Fruit fly (Drosophila melanogaster) whole organism, embryonic: ENCODE data around the gene CG9467.

ENCODE experiments used
- ATbp ChIP-seq: fragments of 200-800 bp; sonication (Bioruptor generic); optimal IDR thresholded peaks from 2 replicates; lab custom pipeline; 2017; ENCODE audit warnings: missing biosample characterization, mild to moderate bottlenecking, missing genetic modification characterization, missing genetic modification reagents
- Antp ChIP-seq: fragments of 200-800 bp; sonication (Bioruptor generic); optimal IDR thresholded peaks from 3 replicates; lab custom pipeline; 2016; ENCODE audit warnings: missing biosample characterization, missing genetic modification characterization
- BEAF-32 ChIP-seq: fragments of 200-800 bp; sonication (Bioruptor generic); optimal IDR thresholded peaks from 3 replicates; lab custom pipeline; 2017; ENCODE audit warnings: missing biosample characterization, missing genetic modification characterization, mild to moderate bottlenecking, moderate library complexity, missing genetic modification reagents
- C15 ChIP-seq: fragments of 200-800 bp; sonication (Bioruptor generic); IDR thresholded peaks from 3 replicates; pipeline ENCODE4 v1.3.6; 2022; ENCODE audit warnings: missing biosample characterization, missing genetic modification characterization
- CG10267 ChIP-seq: fragments of 200-800 bp; sonication (Bioruptor generic); optimal IDR thresholded peaks from 2 replicates; lab custom pipeline; 2018; ENCODE audit warnings: missing biosample characterization, mild to moderate bottlenecking, missing genetic modification characterization, moderate library complexity
- CG13894 ChIP-seq: fragments of 200-800 bp; sonication (Bioruptor generic); optimal IDR thresholded peaks from 3 replicates; lab custom pipeline; 2018; ENCODE audit warnings: missing biosample characterization, mild to moderate bottlenecking, missing genetic modification characterization, moderate library complexity
- CG14860 ChIP-seq: fragments of 200-800 bp; sonication (Bioruptor generic); IDR thresholded peaks from 3 replicates; pipeline ENCODE4 v1.3.6; 2022; ENCODE audit warnings: missing biosample characterization, missing genetic modification characterization; ENCODE audit not compliant: partially characterized antibody
- CG1529 ChIP-seq: fragments of 200-800 bp; sonication (Bioruptor generic); optimal IDR thresholded peaks from 3 replicates; lab custom pipeline; 2018; ENCODE audit warnings: missing biosample characterization, missing genetic modification characterization
- CG15514 ChIP-seq: fragments of 200-800 bp; sonication (Bioruptor generic); optimal IDR thresholded peaks from 3 replicates; lab custom pipeline; 2017; ENCODE audit warnings: missing biosample characterization, missing genetic modification characterization, mild to moderate bottlenecking, moderate library complexity, missing genetic modification reagents
- CG18599 ChIP-seq: fragments of 200-800 bp; sonication (Bioruptor generic); optimal IDR thresholded peaks from 3 replicates; lab custom pipeline; 2017; ENCODE audit warnings: missing biosample characterization, missing genetic modification characterization, mild to moderate bottlenecking, moderate library complexity, missing genetic modification reagents
- CG31365 ChIP-seq: fragments of 200-800 bp; sonication (Bioruptor generic); optimal IDR thresholded peaks from 2 replicates; lab custom pipeline; 2018; ENCODE audit warnings: missing biosample characterization, mild to moderate bottlenecking, missing genetic modification characterization
- CG32767 ChIP-seq: fragments of 200-800 bp; sonication (Bioruptor generic); IDR thresholded peaks from 2 replicates; pipeline ENCODE4 v1.3.6; 2022; ENCODE audit warnings: missing biosample characterization, missing genetic modification characterization
- CG33213 ChIP-seq: fragments of 200-800 bp; sonication (Bioruptor generic); optimal IDR thresholded peaks from 3 replicates; lab custom pipeline; 2016; ENCODE audit warnings: missing biosample characterization, missing genetic modification characterization
- CG3995 ChIP-seq: fragments of 200-800 bp; sonication (Bioruptor generic); optimal IDR thresholded peaks from 3 replicates; lab custom pipeline; 2016; ENCODE audit warnings: missing biosample characterization, missing genetic modification characterization
- CG4730 ChIP-seq: fragments of 200-800 bp; sonication (Bioruptor generic); IDR thresholded peaks from 2 replicates; pipeline ENCODE4 v1.3.6; 2022; ENCODE audit warnings: missing biosample characterization, missing genetic modification characterization
- CG6791 ChIP-seq: fragments of 200-800 bp; sonication (Bioruptor generic); IDR thresholded peaks from 3 replicates; pipeline ENCODE4 v1.3.6; 2022; ENCODE audit warnings: missing biosample characterization, missing genetic modification characterization; ENCODE audit not compliant: partially characterized antibody
- CG9215 ChIP-seq: fragments of 200-800 bp; sonication (Bioruptor generic); IDR thresholded peaks from 2 replicates; pipeline ENCODE4 v1.3.6; 2022; ENCODE audit warnings: missing biosample characterization, missing genetic modification characterization
- Dfd ChIP-seq, 2 experiments: fragments of >200 bp; optimal IDR thresholded peaks; 2 replicates each; lab custom pipeline; 2017; ENCODE audit warnings: missing biosample characterization in 2 of 2, missing genetic modification characterization in 2 of 2
- Doc2 ChIP-seq: fragments of 200-800 bp; sonication (Bioruptor generic); IDR thresholded peaks from 2 replicates; pipeline ENCODE4 v1.3.6; 2022; ENCODE audit warnings: missing biosample characterization, missing genetic modification characterization
- Doc3 ChIP-seq: fragments of 200-800 bp; sonication (Bioruptor generic); IDR thresholded peaks from 3 replicates; pipeline ENCODE4 v1.3.6; 2022; ENCODE audit warnings: missing biosample characterization, missing genetic modification characterization; ENCODE audit not compliant: partially characterized antibody
- Dp ChIP-seq: fragments of 200-800 bp; sonication (Bioruptor generic); optimal IDR thresholded peaks from 2 replicates; lab custom pipeline; 2018; ENCODE audit warnings: missing biosample characterization, mild to moderate bottlenecking, missing genetic modification characterization, moderate library complexity
- Dref ChIP-seq: fragments of 200-800 bp; sonication (Bioruptor generic); IDR thresholded peaks from 2 replicates; pipeline ENCODE4 v1.3.6; 2022; ENCODE audit warnings: missing biosample characterization, missing genetic modification characterization
- E2f2 ChIP-seq: fragments of 200-800 bp; sonication (Bioruptor generic); IDR thresholded peaks from 2 replicates; pipeline ENCODE4 v1.3.6; 2022; ENCODE audit warnings: missing biosample characterization, missing genetic modification characterization
- HLHmδ ChIP-seq: fragments of 200-800 bp; sonication (Bioruptor generic); optimal IDR thresholded peaks from 2 replicates; lab custom pipeline; 2018; ENCODE audit warnings: missing biosample characterization, mild to moderate bottlenecking, missing genetic modification characterization, moderate library complexity
- HmgZ ChIP-seq: fragments of 200-800 bp; sonication (Bioruptor generic); optimal IDR thresholded peaks from 2 replicates; lab custom pipeline; 2018; ENCODE audit warnings: missing biosample characterization, mild to moderate bottlenecking, missing genetic modification characterization
- Jarid2 ChIP-seq: fragments of 200-800 bp; sonication (Bioruptor generic); optimal IDR thresholded peaks from 3 replicates; lab custom pipeline; 2017; ENCODE audit warnings: mild to moderate bottlenecking, missing biosample characterization, missing genetic modification reagents, missing genetic modification characterization
- MBD-R2 ChIP-seq: fragments of 200-800 bp; sonication (Bioruptor generic); IDR thresholded peaks from 2 replicates; pipeline ENCODE4 v1.3.6; 2022; ENCODE audit warnings: missing biosample characterization, missing genetic modification characterization
- Med ChIP-seq: fragments of 200-800 bp; sonication (Bioruptor generic); peaks from one replicate; lab custom pipeline; 2016; ENCODE audit warnings: missing biosample characterization, missing genetic modification characterization, mild to moderate bottlenecking, inconsistent platforms, moderate library complexity
- Mes4 ChIP-seq: fragments of 200-800 bp; sonication (Bioruptor generic); optimal IDR thresholded peaks from 2 replicates; lab custom pipeline; 2016; ENCODE audit warnings: missing biosample characterization, missing genetic modification characterization
- Ravus ChIP-seq: fragments of 200-800 bp; sonication (Bioruptor generic); IDR thresholded peaks from 2 replicates; pipeline ENCODE4 v1.3.6; 2022; ENCODE audit warnings: missing biosample characterization, missing genetic modification characterization
- Scr ChIP-seq: fragments of 200-800 bp; sonication (Bioruptor generic); IDR thresholded peaks from 2 replicates; pipeline ENCODE4 v1.3.6; 2022; ENCODE audit warnings: missing biosample characterization, missing genetic modification characterization; ENCODE audit not compliant: partially characterized antibody
- Trl ChIP-seq, 3 experiments: fragments of >200 bp in 2 of 3; fragments of 200-800 bp in 1 of 3; sonication (Bioruptor generic) in 1 of 3; optimal IDR thresholded peaks; 2 replicates in 1 of 3; 3 replicates in 2 of 3; lab custom pipeline; 2016 to 2017; ENCODE audit warnings: missing biosample characterization in 1 of 3, missing genetic modification characterization in 1 of 3
- az2 ChIP-seq: fragments of 200-800 bp; sonication (Bioruptor generic); optimal IDR thresholded peaks from 3 replicates; lab custom pipeline; 2016; ENCODE audit warnings: missing biosample characterization, missing genetic modification characterization
- bab2 ChIP-seq: fragments of 200-800 bp; sonication (Bioruptor generic); optimal IDR thresholded peaks from 2 replicates; lab custom pipeline; 2016; ENCODE audit warnings: missing biosample characterization, missing genetic modification characterization
- bbx ChIP-seq: fragments of 200-800 bp; sonication (Bioruptor generic); IDR thresholded peaks from 2 replicates; pipeline ENCODE4 v1.3.6; 2022; ENCODE audit warnings: missing biosample characterization, missing genetic modification characterization; ENCODE audit not compliant: partially characterized antibody
- chn ChIP-seq: fragments of 200-800 bp; sonication (Bioruptor generic); optimal IDR thresholded peaks from 2 replicates; lab custom pipeline; 2016; ENCODE audit warnings: missing biosample characterization, missing genetic modification characterization
- croc ChIP-seq: fragments of 200-800 bp; sonication (Bioruptor generic); conservative IDR thresholded peaks from 3 replicates; pipeline ENCODE4 v1.3.6; 2022; ENCODE audit warnings: missing biosample characterization, missing genetic modification characterization
- dan ChIP-seq: fragments of 200-800 bp; sonication (Bioruptor generic); IDR thresholded peaks from 2 replicates; pipeline ENCODE4 v1.3.6; 2022; ENCODE audit warnings: missing biosample characterization, missing genetic modification characterization
- dm ChIP-seq: fragments of 200-800 bp; sonication (Bioruptor generic); optimal IDR thresholded peaks from 3 replicates; lab custom pipeline; 2016; ENCODE audit warnings: missing biosample characterization, missing genetic modification characterization
- emc ChIP-seq: fragments of 200-800 bp; sonication (Bioruptor generic); optimal IDR thresholded peaks from 2 replicates; lab custom pipeline; 2016; ENCODE audit warnings: missing biosample characterization, missing genetic modification characterization
- her ChIP-seq: fragments of 200-800 bp; sonication (Bioruptor generic); optimal IDR thresholded peaks from 2 replicates; lab custom pipeline; 2016; ENCODE audit warnings: missing biosample characterization, missing genetic modification characterization
- jumu ChIP-seq: fragments of 200-800 bp; sonication (Bioruptor generic); optimal IDR thresholded peaks from 3 replicates; lab custom pipeline; 2016; ENCODE audit warnings: missing biosample characterization, missing genetic modification characterization
- lilli ChIP-seq: fragments of 200-800 bp; sonication (Bioruptor generic); optimal IDR thresholded peaks from 3 replicates; lab custom pipeline; 2016; ENCODE audit warnings: missing biosample characterization, missing genetic modification characterization
- psq ChIP-seq: fragments of 200-800 bp; sonication (Bioruptor generic); optimal IDR thresholded peaks from 2 replicates; lab custom pipeline; 2017; ENCODE audit warnings: missing biosample characterization, missing genetic modification characterization
- pum ChIP-seq: fragments of 200-800 bp; sonication (Bioruptor generic); optimal IDR thresholded peaks from 2 replicates; lab custom pipeline; 2016; ENCODE audit warnings: missing biosample characterization, missing genetic modification characterization
- ranshi ChIP-seq: fragments of 200-800 bp; sonication (Bioruptor generic); IDR thresholded peaks from 2 replicates; pipeline ENCODE4 v1.3.6; 2022; ENCODE audit warnings: missing biosample characterization, missing genetic modification characterization
- ro ChIP-seq: fragments of 200-800 bp; sonication (Bioruptor generic); IDR thresholded peaks from 2 replicates; pipeline ENCODE4 v1.3.6; 2022; ENCODE audit warnings: missing biosample characterization, missing genetic modification characterization
- usp ChIP-seq: fragments of >200 bp; optimal IDR thresholded peaks from 2 replicates; lab custom pipeline; 2017; ENCODE audit warnings: missing biosample characterization, missing genetic modification characterization
- vnd ChIP-seq: fragments of 200-800 bp; sonication (Bioruptor generic); IDR thresholded peaks from 3 replicates; pipeline ENCODE4 v1.3.6; 2022; ENCODE audit warnings: missing biosample characterization, missing genetic modification characterization; ENCODE audit not compliant: partially characterized antibody
- vvl ChIP-seq: fragments of 200-800 bp; sonication (Bioruptor generic); IDR thresholded peaks from 2 replicates; pipeline ENCODE4 v1.3.6; 2022; ENCODE audit warnings: missing biosample characterization, missing genetic modification characterization
- zen ChIP-seq: fragments of 200-800 bp; sonication (Bioruptor generic); optimal IDR thresholded peaks from 3 replicates; lab custom pipeline; 2018; ENCODE audit warnings: missing biosample characterization, mild to moderate bottlenecking, missing genetic modification characterization, moderate library complexity

Gene CG9467

dm6 chr3R:9756187-9756586 is 44.6 kb downstream of the CG9467 start, which contains the start of the genes Alg12 and Rpt3R (continued):
- TF ChIP-seq CG33213 (GFP tag; lab: Kevin White, UChicago): no peak
- no peak for TF ChIP-seq croc (GFP tag; lab: Robert Waterston, UW)
- TF ChIP-seq dm (GFP tag; lab: Kevin White, UChicago): no peak
- no peak for TF ChIP-seq pum (GFP tag; lab: Kevin White, UChicago)
- no peak for TF ChIP-seq Dfd (GFP tag; optimal IDR thresholded peaks at IDR 0.05; lab: Kevin White, UChicago)
- no peak for TF ChIP-seq Mes4 (GFP tag; lab: Kevin White, UChicago)
- TF ChIP-seq ATbp (GFP tag; lab: Kevin White, UChicago): no peak
- TF ChIP-seq MBD-R2: peak; percentile 72
- TF ChIP-seq CG10267 (tag; lab: Kevin White, UChicago): peak; percentile 11
- TF ChIP-seq BEAF-32 (GFP tag; lab: Kevin White, UChicago): peak; percentile 62
- TF ChIP-seq dan (GFP tag; lab: Robert Waterston, UW): no peak
- TF ChIP-seq lilli (GFP tag; lab: Kevin White, UChicago): no peak
- no peak for TF ChIP-seq vvl (GFP tag; lab: Robert Waterston, UW)
- no peak for TF ChIP-seq emc
- TF ChIP-seq CG31365 (tag; lab: Kevin White, UChicago): no peak
- TF ChIP-seq Dp (GFP tag; lab: Kevin White, UChicago): peak; percentile 62
- TF ChIP-seq bab2 (GFP tag; lab: Kevin White, UChicago): no peak
- no peak for TF ChIP-seq az2 (GFP tag; lab: Kevin White, UChicago)
- TF ChIP-seq Ravus (GFP tag; lab: Robert Waterston, UW): no peak
- no peak for TF ChIP-seq CG9215 (GFP tag; lab: Robert Waterston, UW)
- no peak for TF ChIP-seq usp (GFP tag; lab: Kevin White, UChicago)
- TF ChIP-seq Doc3: peak; percentile 70
- no peak for TF ChIP-seq CG4730 (GFP tag; lab: Robert Waterston, UW)
- TF ChIP-seq Antp: no peak
- no peak for TF ChIP-seq Doc2 (GFP tag; lab: Robert Waterston, UW)
- no peak for TF ChIP-seq CG18599 (GFP tag; lab: Kevin White, UChicago)
- TF ChIP-seq Trl (optimal IDR thresholded peaks at IDR 0.05; lab: Kevin White, UChicago): no peak
- no peak for TF ChIP-seq Trl (GFP tag; optimal IDR thresholded peaks at IDR 0.05; lab: Kevin White, UChicago)
- TF ChIP-seq CG13894 (tag; lab: Kevin White, UChicago): no peak
- TF ChIP-seq CG32767 (GFP tag; lab: Robert Waterston, UW): no peak
- no peak for TF ChIP-seq zen
- peak; percentile 37; the same call in 1 of the 2 replicates for TF ChIP-seq bbx (GFP tag; lab: Robert Waterston, UW)
- TF ChIP-seq vnd (GFP tag; lab: Robert Waterston, UW): 0 out of 3 replicates have a peak, but pooled peaks have one; percentile 28
- no peak for TF ChIP-seq ro (GFP tag; lab: Robert Waterston, UW)
- peak; percentile 54 for TF ChIP-seq CG15514
- TF ChIP-seq CG14860 (GFP tag; lab: Robert Waterston, UW): 0 out of 3 replicates have a peak, but pooled peaks have one; percentile 30
- TF ChIP-seq HLHmδ (GFP tag; lab: Kevin White, UChicago): no peak
- TF ChIP-seq CG6791 (GFP tag; lab: Robert Waterston, UW): no peak
- TF ChIP-seq her (GFP tag; lab: Kevin White, UChicago): no peak
- no peak for TF ChIP-seq psq (GFP tag; lab: Kevin White, UChicago)
- TF ChIP-seq CG3995 (GFP tag; lab: Kevin White, UChicago): peak; percentile 32
- no peak for TF ChIP-seq jumu (GFP tag; lab: Kevin White, UChicago)
- TF ChIP-seq HmgZ (tag; lab: Kevin White, UChicago): no peak
- peak; percentile 67 for TF ChIP-seq Scr (GFP tag; lab: Robert Waterston, UW)
- TF ChIP-seq Dref: peak; percentile 58
- TF ChIP-seq chn: no peak
- no peak for TF ChIP-seq Jarid2 (GFP tag; lab: Kevin White, UChicago)
- no peak for TF ChIP-seq C15 (GFP tag; lab: Robert Waterston, UW)
- TF ChIP-seq Med (GFP tag; lab: Kevin White, UChicago): no peak
- TF ChIP-seq CG1529 (GFP tag; lab: Kevin White, UChicago): no peak
- no peak for TF ChIP-seq ranshi (GFP tag; lab: Robert Waterston, UW)
- TF ChIP-seq E2f2 (GFP tag; lab: Robert Waterston, UW): peak; percentile 70
